Worm (Caenorhabditis elegans): ENCODE measurements around the gene ZK617.26.

- TF ChIP-seq him-1 (tag; optimal IDR thresholded peaks at IDR 0.05) (no peak), W03F9.2 (tag; optimal IDR thresholded peaks at IDR 0.05) (no peak)
Observed at ce11 chrIV:12052461-12052860, 41.7 kb upstream of the ZK617.26 start.

Data from whole organism, L4/young adult.